Worm (Caenorhabditis elegans) whole organism, young adult: ENCODE data around the gene rfip-2.

Experiments used
- B0019.2 ChIP-seq: fragments of 200-800 bp; sonication (Bioruptor generic); conservative IDR thresholded peaks from 2 replicates; pipeline ENCODE4 v1.3.6; 2022; ENCODE audit warnings: missing genetic modification reagents, missing genetic modification characterization, missing compliant biosample characterization
- B0035.1 ChIP-seq: sonication (generic microtip); optimal IDR thresholded peaks from 2 replicates; lab custom pipeline; 2016; ENCODE audit warnings: missing genetic modification characterization, mild to moderate bottlenecking, missing compliant biosample characterization, missing genotype, missing genetic modification reagents
- B0261.1 ChIP-seq: sonication (generic microtip); optimal IDR thresholded peaks from 2 replicates; lab custom pipeline; 2016; ENCODE audit warnings: mild to moderate bottlenecking, missing genetic modification characterization, moderate library complexity, missing compliant biosample characterization
- C17E4.6 ChIP-seq: fragments of 200-800 bp; sonication (Bioruptor generic); IDR thresholded peaks from 2 replicates; pipeline ENCODE4 v1.3.6; 2022; ENCODE audit warnings: missing genetic modification reagents, missing genetic modification characterization, missing compliant biosample characterization
- D2030.7 ChIP-seq: fragments of 200-800 bp; sonication (Bioruptor generic); IDR thresholded peaks from 2 replicates; pipeline ENCODE4 v1.3.6; 2022; ENCODE audit warnings: missing genetic modification reagents, missing genetic modification characterization, missing compliant biosample characterization
- F10E7.11 ChIP-seq: sonication (generic microtip); optimal IDR thresholded peaks from 2 replicates; lab custom pipeline; 2017; ENCODE audit warnings: mild to moderate bottlenecking, missing genetic modification characterization, moderate library complexity, missing compliant biosample characterization
- F33H1.4 ChIP-seq: fragments of 200-800 bp; sonication (Bioruptor generic); IDR thresholded peaks from 2 replicates; pipeline ENCODE4 v1.3.6; 2022; ENCODE audit warnings: missing genetic modification reagents, missing genetic modification characterization, missing compliant biosample characterization
- F37B4.10 ChIP-seq: fragments of 200-800 bp; sonication (Bioruptor generic); IDR thresholded peaks from 2 replicates; pipeline ENCODE4 v1.3.6; 2022; ENCODE audit warnings: missing genetic modification characterization, missing compliant biosample characterization
- K11D2.4 ChIP-seq: fragments of 200-800 bp; sonication (Bioruptor generic); IDR thresholded peaks from 2 replicates; pipeline ENCODE4 v1.3.6; 2022; ENCODE audit warnings: missing genetic modification reagents, missing genetic modification characterization, missing compliant biosample characterization
- K12H6.12 ChIP-seq: fragments of 200-800 bp; sonication (Bioruptor generic); optimal IDR thresholded peaks from 2 replicates; lab custom pipeline; 2018; ENCODE audit warnings: mild to moderate bottlenecking, missing genetic modification characterization, missing compliant biosample characterization
- Y79H2A.3 ChIP-seq: fragments of 200-800 bp; sonication (Bioruptor generic); conservative IDR thresholded peaks from 2 replicates; pipeline ENCODE4 v1.3.6; 2022; ENCODE audit warnings: missing genetic modification reagents, missing genetic modification characterization, missing compliant biosample characterization
- akir-1 ChIP-seq: fragments of 200-800 bp; sonication (Bioruptor generic); optimal IDR thresholded peaks from 2 replicates; lab custom pipeline; 2018; ENCODE audit warnings: mild to moderate bottlenecking, missing genetic modification characterization, moderate library complexity, missing compliant biosample characterization
- ama-1 ChIP-seq, 3 experiments: fragments of 150-350 bp in 1 of 3; sonication (generic microtip) in 2 of 3; optimal IDR thresholded peaks; 2 replicates each; lab custom pipeline; 2014 to 2018; ENCODE audit warnings: missing biosample characterization in 2 of 3, missing genetic modification characterization in 2 of 3, missing genetic modification reagents in 2 of 3
- aptf-3 ChIP-seq: fragments of 200-800 bp; sonication (Bioruptor generic); IDR thresholded peaks from 2 replicates; pipeline ENCODE4 v1.3.6; 2022; ENCODE audit warnings: missing genetic modification characterization, missing compliant biosample characterization
- atf-7 ChIP-seq: sonication (generic microtip); optimal IDR thresholded peaks from 2 replicates; lab custom pipeline; 2017; ENCODE audit warnings: mild to moderate bottlenecking, missing genetic modification characterization, missing compliant biosample characterization
- athp-1 ChIP-seq: sonication (generic microtip); optimal IDR thresholded peaks from 2 replicates; lab custom pipeline; 2017; ENCODE audit warnings: mild to moderate bottlenecking, missing genetic modification characterization, missing compliant biosample characterization
- attf-3 ChIP-seq: fragments of 200-800 bp; sonication (Bioruptor generic); conservative IDR thresholded peaks from 2 replicates; pipeline ENCODE4 v1.3.6; 2022; ENCODE audit warnings: missing genetic modification reagents, missing genetic modification characterization, missing compliant biosample characterization
- attf-6 ChIP-seq: fragments of 200-800 bp; sonication (Bioruptor generic); IDR thresholded peaks from 2 replicates; pipeline ENCODE4 v1.3.6; 2022; ENCODE audit warnings: missing genetic modification reagents, missing genetic modification characterization, missing compliant biosample characterization
- bed-1 ChIP-seq: fragments of 200-800 bp; sonication (Bioruptor generic); IDR thresholded peaks from 2 replicates; pipeline ENCODE4 v1.3.6; 2022; ENCODE audit warnings: missing genetic modification reagents, missing genetic modification characterization, missing compliant biosample characterization
- ccch-3 ChIP-seq: fragments of 200-800 bp; sonication (Bioruptor generic); optimal IDR thresholded peaks from 2 replicates; lab custom pipeline; 2018; ENCODE audit warnings: mild to moderate bottlenecking, missing genetic modification characterization, missing compliant biosample characterization
- cebp-2 ChIP-seq: fragments of 200-800 bp; sonication (Bioruptor generic); IDR thresholded peaks from 2 replicates; pipeline ENCODE4 v1.3.6; 2022; ENCODE audit warnings: missing genetic modification characterization, missing compliant biosample characterization
- ceh-58 ChIP-seq: fragments of 200-800 bp; sonication (Bioruptor generic); IDR thresholded peaks from 2 replicates; pipeline ENCODE4 v1.3.6; 2022; ENCODE audit warnings: missing genetic modification characterization, missing compliant biosample characterization
- ceh-91 ChIP-seq: fragments of 200-800 bp; sonication (Bioruptor generic); IDR thresholded peaks from 2 replicates; pipeline ENCODE4 v1.3.6; 2022; ENCODE audit warnings: missing genetic modification reagents, missing genetic modification characterization, missing compliant biosample characterization
- dox-1 ChIP-seq: fragments of 200-800 bp; sonication (Bioruptor generic); IDR thresholded peaks from 2 replicates; pipeline ENCODE4 v1.3.6; 2022; ENCODE audit warnings: missing genetic modification reagents, missing genetic modification characterization, missing compliant biosample characterization
- egl-18 ChIP-seq: fragments of 200-800 bp; sonication (Bioruptor generic); IDR thresholded peaks from 2 replicates; pipeline ENCODE4 v1.3.6; 2022; ENCODE audit warnings: missing genetic modification reagents, missing genetic modification characterization, missing compliant biosample characterization
- hlh-26 ChIP-seq: fragments of 200-800 bp; sonication (Bioruptor generic); conservative IDR thresholded peaks from 2 replicates; pipeline ENCODE4 v1.3.6; 2022; ENCODE audit warnings: missing genetic modification reagents, missing genetic modification characterization, missing compliant biosample characterization
- lin-26 ChIP-seq: fragments of 200-800 bp; sonication (Bioruptor generic); IDR thresholded peaks from 2 replicates; pipeline ENCODE4 v1.3.6; 2022; ENCODE audit warnings: missing genetic modification reagents, missing genetic modification characterization, missing compliant biosample characterization
- lin-54 ChIP-seq: fragments of 200-800 bp; sonication (Bioruptor generic); optimal IDR thresholded peaks from 2 replicates; lab custom pipeline; 2018; ENCODE audit warnings: mild to moderate bottlenecking, missing genetic modification characterization, missing compliant biosample characterization
- lir-1 ChIP-seq: fragments of 200-800 bp; sonication (Bioruptor generic); conservative IDR thresholded peaks from 2 replicates; pipeline ENCODE4 v1.3.6; 2022; ENCODE audit warnings: missing genetic modification reagents, missing genetic modification characterization, missing compliant biosample characterization
- madf-3 ChIP-seq: fragments of 200-800 bp; sonication (Bioruptor generic); IDR thresholded peaks from 2 replicates; pipeline ENCODE4 v1.3.6; 2022; ENCODE audit warnings: missing genetic modification reagents, missing genetic modification characterization, missing compliant biosample characterization
- madf-8 ChIP-seq: fragments of 200-800 bp; sonication (Bioruptor generic); conservative IDR thresholded peaks from 2 replicates; pipeline ENCODE4 v1.3.6; 2022; ENCODE audit warnings: missing genetic modification reagents, missing genetic modification characterization, missing compliant biosample characterization
- mcd-1 ChIP-seq: fragments of 200-800 bp; sonication (Bioruptor generic); IDR thresholded peaks from 2 replicates; pipeline ENCODE4 v1.3.6; 2022; ENCODE audit warnings: missing genetic modification reagents, missing genetic modification characterization, missing compliant biosample characterization
- mel-28 ChIP-seq: sonication (generic microtip); optimal IDR thresholded peaks from 2 replicates; lab custom pipeline; 2016; ENCODE audit warnings: borderline replicate concordance, mild to moderate bottlenecking, missing genetic modification characterization, missing compliant biosample characterization
- nfyb-1 ChIP-seq: fragments of 200-800 bp; sonication (Bioruptor generic); IDR thresholded peaks from 2 replicates; pipeline ENCODE4 v1.3.6; 2022; ENCODE audit warnings: missing genetic modification reagents, missing genetic modification characterization, missing compliant biosample characterization
- nhr-120 ChIP-seq: fragments of 200-800 bp; sonication (Bioruptor generic); IDR thresholded peaks from 2 replicates; pipeline ENCODE4 v1.3.6; 2022; ENCODE audit warnings: missing genetic modification characterization, missing compliant biosample characterization
- nhr-179 ChIP-seq: sonication (generic microtip); optimal IDR thresholded peaks from 2 replicates; lab custom pipeline; 2016; ENCODE audit warnings: mild to moderate bottlenecking, missing genetic modification characterization, missing compliant biosample characterization
- pbrm-1 ChIP-seq: fragments of 200-800 bp; sonication (Bioruptor generic); IDR thresholded peaks from 2 replicates; pipeline ENCODE4 v1.3.6; 2022; ENCODE audit warnings: missing genetic modification reagents, missing genetic modification characterization, missing compliant biosample characterization
- rec-8 ChIP-seq, 2 experiments: sonication (generic microtip); optimal IDR thresholded peaks; 2 replicates each; lab custom pipeline; 2016; ENCODE audit warnings: mild to moderate bottlenecking in 2 of 2, missing genetic modification characterization in 2 of 2, missing genetic modification reagents in 2 of 2, missing genotype in 2 of 2, missing biosample characterization in 1 of 2, missing compliant biosample characterization in 1 of 2, moderate library complexity in 1 of 2
- sea-2 ChIP-seq: fragments of 200-800 bp; sonication (Bioruptor generic); IDR thresholded peaks from 2 replicates; pipeline ENCODE4 v1.3.6; 2022; ENCODE audit warnings: missing genetic modification characterization, missing compliant biosample characterization
- snpc-1.1 ChIP-seq: sonication (generic microtip); optimal IDR thresholded peaks from 2 replicates; lab custom pipeline; 2017; ENCODE audit warnings: missing genetic modification characterization, mild to moderate bottlenecking, missing compliant biosample characterization, antibody characterized with exemption, moderate library complexity, missing genotype, missing genetic modification reagents; ENCODE audit not compliant: insufficient read depth
- unc-62 ChIP-seq: fragments of 150-350 bp; optimal IDR thresholded peaks from 2 replicates; lab custom pipeline; 2014; ENCODE audit warnings: missing biosample characterization, missing genetic modification reagents, missing genetic modification characterization
- zim-3 ChIP-seq: sonication (generic microtip); optimal IDR thresholded peaks from 2 replicates; lab custom pipeline; 2017; ENCODE audit warnings: mild to moderate bottlenecking, missing genetic modification characterization, moderate library complexity, missing compliant biosample characterization
- ztf-25 ChIP-seq: fragments of 200-800 bp; sonication (Bioruptor generic); IDR thresholded peaks from 2 replicates; pipeline ENCODE4 v1.3.6; 2022; ENCODE audit warnings: missing genetic modification reagents, missing genetic modification characterization, missing compliant biosample characterization
- ztf-28 ChIP-seq: fragments of 200-800 bp; sonication (Bioruptor generic); IDR thresholded peaks from 2 replicates; pipeline ENCODE4 v1.3.6; 2022; ENCODE audit warnings: missing genetic modification reagents, missing genetic modification characterization, missing compliant biosample characterization
- ztf-6 ChIP-seq: fragments of 200-800 bp; sonication (Bioruptor generic); IDR thresholded peaks from 2 replicates; pipeline ENCODE4 v1.3.6; 2022; ENCODE audit warnings: missing genetic modification reagents, missing genetic modification characterization, missing compliant biosample characterization

The rfip-2 gene

DNA sequence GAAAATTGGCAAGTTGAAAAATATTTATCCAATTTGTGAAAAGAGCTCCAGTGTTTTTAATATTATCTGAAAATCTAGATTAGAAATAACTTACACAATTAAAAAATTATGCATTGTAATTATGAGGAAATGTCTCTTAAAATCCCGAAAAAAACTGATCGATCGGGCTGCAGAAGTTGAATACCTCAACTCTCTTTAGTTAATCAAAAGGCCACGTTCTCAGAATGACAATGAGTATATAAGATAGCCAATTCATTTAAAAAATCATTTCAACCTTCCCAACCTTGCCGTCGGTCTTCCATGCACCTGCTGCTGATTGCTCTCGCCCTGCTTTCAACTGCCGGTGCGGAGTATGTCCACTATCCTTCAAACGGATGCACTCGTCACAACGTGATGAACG, 33.8 kb upstream of the rfip-2 start, which contains the start of gene T02H6.4:
T02H6.4 (plus strand) TSS at position 301 of the 400 bp plus-strand sequence.
- no peak for TF ChIP-seq atf-7 (tag; lab: Kevin White, UChicago)
- TF ChIP-seq unc-62 (GFP tag; lab: Kevin White, UChicago) = no peak
- TF ChIP-seq K11D2.4 = no peak
- no peak for TF ChIP-seq lin-26 (GFP tag; lab: Robert Waterston, UW)
- no peak for TF ChIP-seq nhr-179
- no peak for TF ChIP-seq hlh-26
- no peak for TF ChIP-seq F10E7.11 (tag; lab: Kevin White, UChicago)
- no peak for TF ChIP-seq K12H6.12 (tag; lab: Kevin White, UChicago)
- TF ChIP-seq mcd-1 (GFP tag; lab: Robert Waterston, UW) = no peak
- no peak for TF ChIP-seq B0261.1 (tag; lab: Kevin White, UChicago)
- TF ChIP-seq ama-1 (optimal IDR thresholded peaks at IDR 0.05; lab: Kevin White, UChicago) = no peak
- TF ChIP-seq ama-1 (GFP tag; optimal IDR thresholded peaks at IDR 0.05; lab: Kevin White, UChicago) = no peak
- TF ChIP-seq lin-54 = no peak

DNA sequence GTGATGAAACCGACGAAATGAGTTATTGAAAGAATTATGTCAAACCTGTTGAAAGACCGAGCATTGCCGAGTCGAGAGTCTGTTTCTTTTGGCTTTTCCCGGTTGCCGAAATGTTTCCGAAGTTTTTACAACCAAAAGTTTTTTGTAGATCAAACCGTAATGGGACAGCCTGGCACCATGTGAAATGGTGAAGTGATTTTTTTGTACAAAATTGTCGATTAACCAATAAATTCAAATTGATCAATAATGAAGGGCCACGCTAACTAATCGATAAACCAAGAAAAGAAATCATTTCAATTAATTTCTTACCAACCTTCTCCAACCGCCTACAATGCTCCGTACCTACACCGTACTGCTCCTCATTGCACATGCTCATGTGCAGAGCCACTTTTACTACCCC, 32.0 kb upstream of the rfip-2 start, which contains the start of gene T02H6.3:
T02H6.3 (plus strand) TSS at position 301 of the 400 bp plus-strand sequence.
- TF ChIP-seq rec-8 (tag; optimal IDR thresholded peaks at IDR 0.05; lab: Kevin White, UChicago) (no peak), B0035.1 (tag; lab: Kevin White, UChicago) (no peak), K11D2.4 (no peak), mel-28 (no peak), ccch-3 (no peak), zim-3 (tag; lab: Kevin White, UChicago) (no peak), akir-1 (no peak), athp-1 (tag; lab: Kevin White, UChicago) (no peak), dox-1 (GFP tag; lab: Robert Waterston, UW) (no peak), madf-3 (GFP tag; lab: Robert Waterston, UW) (no peak), snpc-1.1 (tag; lab: Kevin White, UChicago) (no peak)

DNA sequence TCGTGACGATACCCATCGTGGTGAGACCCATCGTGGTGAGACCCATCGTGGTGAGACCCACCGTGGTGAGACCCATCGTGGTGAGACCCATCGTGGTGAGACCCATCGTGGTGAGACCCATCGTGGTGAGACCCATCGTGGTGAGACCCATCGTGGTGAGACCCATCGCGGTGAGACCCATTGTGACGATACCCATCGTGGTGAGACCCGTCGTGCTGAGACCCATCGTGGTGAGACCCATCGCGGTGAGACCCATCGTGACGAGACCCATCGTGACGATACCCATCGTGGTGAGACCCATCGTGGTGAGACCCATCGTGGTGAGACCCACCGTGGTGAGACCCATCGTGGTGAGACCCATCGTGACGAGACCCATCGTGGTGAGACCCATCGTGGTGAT, 28.5 kb upstream of the rfip-2 start:
- TF ChIP-seq nhr-120 (GFP tag; lab: Robert Waterston, UW) = 0 out of 2 replicates have a peak, but pooled peaks have one; percentile 75
- TF ChIP-seq madf-8 = peak; percentile 22; the same call in 1 of the 2 replicates
- peak; percentile 72; the same call in 1 of the 2 replicates for TF ChIP-seq sea-2 (GFP tag; lab: Robert Waterston, UW)
- TF ChIP-seq F37B4.10 = peak; percentile 90; the same call in 1 of the 2 replicates
- 0 out of 2 replicates have a peak, but pooled peaks have one; percentile 53 for TF ChIP-seq attf-3
- 0 out of 2 replicates have a peak, but pooled peaks have one; percentile 37 for TF ChIP-seq egl-18 (GFP tag; lab: Robert Waterston, UW)
- peak; percentile 54; the same call in 1 of the 2 replicates for TF ChIP-seq ztf-6 (GFP tag; lab: Robert Waterston, UW)
- peak; percentile 81 for TF ChIP-seq ztf-25 (GFP tag; lab: Robert Waterston, UW)
- 0 out of 2 replicates have a peak, but pooled peaks have one; percentile 32 for TF ChIP-seq B0019.2 (GFP tag; lab: Robert Waterston, UW)
- 0 out of 2 replicates have a peak, but pooled peaks have one; percentile 42 for TF ChIP-seq C17E4.6 (GFP tag; lab: Robert Waterston, UW)
- TF ChIP-seq ztf-28 (GFP tag; lab: Robert Waterston, UW) = peak; percentile 86
- peak; percentile 74; the same call in 1 of the 2 replicates for TF ChIP-seq ceh-58 (GFP tag; lab: Robert Waterston, UW)
- TF ChIP-seq aptf-3 (GFP tag; lab: Robert Waterston, UW) = peak; percentile 91
- TF ChIP-seq Y79H2A.3 = peak; percentile 52; the same call in 1 of the 2 replicates
- 0 out of 2 replicates have a peak, but pooled peaks have one; percentile 19 for TF ChIP-seq lir-1
- TF ChIP-seq ceh-91 = peak; percentile 72; the same call in 1 of the 2 replicates
- TF ChIP-seq bed-1 (GFP tag; lab: Robert Waterston, UW) = peak; percentile 93; the same call in 1 of the 2 replicates
- peak; percentile 77 for TF ChIP-seq F33H1.4 (GFP tag; lab: Robert Waterston, UW)
- 0 out of 2 replicates have a peak, but pooled peaks have one; percentile 56 for TF ChIP-seq lin-26 (GFP tag; lab: Robert Waterston, UW)
- TF ChIP-seq pbrm-1 (GFP tag; lab: Robert Waterston, UW) = 0 out of 2 replicates have a peak, but pooled peaks have one; percentile 30
- TF ChIP-seq nfyb-1 (GFP tag; lab: Robert Waterston, UW) = peak; percentile 68
- peak; percentile 76 for TF ChIP-seq madf-3 (GFP tag; lab: Robert Waterston, UW)
- TF ChIP-seq attf-6 (GFP tag; lab: Robert Waterston, UW) = peak; percentile 52; the same call in 1 of the 2 replicates
- peak; percentile 58; the same call in 1 of the 2 replicates for TF ChIP-seq cebp-2
- peak; percentile 54 for TF ChIP-seq D2030.7
